Worm (Caenorhabditis elegans) whole organism, young adult: ENCODE data around the gene srh-18.

Experiments used
- K11D2.4 ChIP-seq: fragments of 200-800 bp; sonication (Bioruptor generic); IDR thresholded peaks from 2 replicates; pipeline ENCODE4 v1.3.6; 2022; ENCODE audit warnings: missing genetic modification reagents, missing genetic modification characterization, missing compliant biosample characterization
- ceh-27 ChIP-seq: fragments of 200-800 bp; sonication (Bioruptor generic); optimal IDR thresholded peaks from 2 replicates; lab custom pipeline; 2018; ENCODE audit warnings: mild to moderate bottlenecking, missing genetic modification characterization, moderate library complexity, missing compliant biosample characterization
- dpl-1 ChIP-seq: fragments of 150-350 bp; optimal IDR thresholded peaks from 2 replicates; lab custom pipeline; 2014; ENCODE audit warnings: missing biosample characterization, missing genetic modification reagents, missing genetic modification characterization
- lsy-27 ChIP-seq: sonication (generic microtip); optimal IDR thresholded peaks from 2 replicates; lab custom pipeline; 2017; ENCODE audit warnings: missing genetic modification characterization, mild to moderate bottlenecking, missing compliant biosample characterization, antibody characterized with exemption, missing genotype, borderline replicate concordance; ENCODE audit not compliant: insufficient read depth
- mel-28 ChIP-seq: sonication (generic microtip); optimal IDR thresholded peaks from 2 replicates; lab custom pipeline; 2016; ENCODE audit warnings: borderline replicate concordance, mild to moderate bottlenecking, missing genetic modification characterization, missing compliant biosample characterization
- pha-4 ChIP-seq: fragments of 150-350 bp; sonication (generic microtip); optimal IDR thresholded peaks from 2 replicates; lab custom pipeline; 2014; ENCODE audit warnings: missing biosample characterization, missing genetic modification reagents, missing genetic modification characterization
- snpc-4 ChIP-seq, 5 experiments: fragments of 150-350 bp in 1 of 5; sonication (generic microtip) in 4 of 5; optimal IDR thresholded peaks; 2 replicates each; lab custom pipeline; 2014 to 2018; ENCODE audit warnings: missing genetic modification characterization in 5 of 5, missing biosample characterization in 3 of 5, antibody characterized with exemption in 2 of 5, mild to moderate bottlenecking in 2 of 5, missing compliant biosample characterization in 2 of 5, missing genotype in 2 of 5, moderate library complexity in 2 of 5, missing genetic modification reagents in 1 of 5

- TF ChIP-seq ceh-27 (GFP tag; lab: Kevin White, UChicago) (no peak), K11D2.4 (GFP tag; lab: Robert Waterston, UW) (no peak), pha-4 (tag; lab: Kevin White, UChicago) (no peak), snpc-4 (GFP tag; optimal IDR thresholded peaks at IDR 0.05; lab: Kevin White, UChicago) (no peak), snpc-4 (tag; optimal IDR thresholded peaks at IDR 0.05; lab: Kevin White, UChicago) (no peak), dpl-1 (no peak), lsy-27 (no peak), mel-28 (tag; lab: Kevin White, UChicago) (no peak)
Observed at ce11 chrV:13280382-13280781, 37.9 kb upstream of the srh-18 start.
